Fruit fly (Drosophila melanogaster): Measurements from ENCODE around the gene CG32344.

The CG32344 gene

dm6 chr3L:319145-320009 is 5.1 kb downstream of the CG32344 start, which contains the start of gene fwd:
TSS of gene fwd (minus strand) at chr3L:319884.
- no peak for TF ChIP-seq CG13204 (GFP tag; optimal IDR thresholded peaks at IDR 0.05)
- peak; percentile 74 for TF ChIP-seq CG4496 (GFP tag; IDR thresholded peaks at IDR 0.05)
- no peak for TF ChIP-seq gl (tag; optimal IDR thresholded peaks at IDR 0.05)
- no peak for TF ChIP-seq Pif1A (GFP tag; optimal IDR thresholded peaks at IDR 0.05)
- peak; percentile 30 for TF ChIP-seq CG8159 (tag; optimal IDR thresholded peaks at IDR 0.05)
- TF ChIP-seq Ets98B (GFP tag; IDR thresholded peaks at IDR 0.05), result no peak; the same call in 1 of the 2 replicates
- TF ChIP-seq Snoo (tag; optimal IDR thresholded peaks at IDR 0.05), result no peak
- no peak for TF ChIP-seq CG10348 (GFP tag; IDR thresholded peaks at IDR 0.05)
- TF ChIP-seq CG14655 (GFP tag; optimal IDR thresholded peaks at IDR 0.05), result no peak
- TF ChIP-seq EcR (GFP tag; optimal IDR thresholded peaks at IDR 0.05), result peak; percentile 63
- no peak for TF ChIP-seq rn (GFP tag; IDR thresholded peaks at IDR 0.05)
- TF ChIP-seq Pif1B (GFP tag; optimal IDR thresholded peaks at IDR 0.05), result no peak
- no peak for TF ChIP-seq CG8301 (tag; optimal IDR thresholded peaks at IDR 0.05)
- TF ChIP-seq CG32121 (GFP tag; IDR thresholded peaks at IDR 0.05), result no peak
- no peak for TF ChIP-seq CG34367 (tag; optimal IDR thresholded peaks at IDR 0.05)
- TF ChIP-seq CG12605 (GFP tag; IDR thresholded peaks at IDR 0.05), result 0 out of 2 replicates have a peak, but pooled peaks have one; percentile 14
- TF ChIP-seq CG15710 (tag; optimal IDR thresholded peaks at IDR 0.05), result no peak
- no peak for TF ChIP-seq CG9948 (tag; optimal IDR thresholded peaks at IDR 0.05)
- no peak for TF ChIP-seq D1 (tag; optimal IDR thresholded peaks at IDR 0.05)
- no peak for TF ChIP-seq CG17806 (tag; optimal IDR thresholded peaks at IDR 0.05)
- TF ChIP-seq fd96Ca (GFP tag; IDR thresholded peaks at IDR 0.05), result peak; percentile 22; the same call in 1 of the 3 replicates

- no peak for TF ChIP-seq fd96Ca (GFP tag; IDR thresholded peaks at IDR 0.05)
- TF ChIP-seq CG9948 (tag; optimal IDR thresholded peaks at IDR 0.05), result no peak
- no peak for TF ChIP-seq CG8301 (tag; optimal IDR thresholded peaks at IDR 0.05)
These were observed 7.7 kb downstream of the CG32344 start, which contains the start of gene ddbt for dm6 chr3L:316784-317183. TSS of gene ddbt (plus strand) at chr3L:317084.

- no peak for TF ChIP-seq Ets98B (GFP tag; IDR thresholded peaks at IDR 0.05)
- no peak for TF ChIP-seq fd96Ca (GFP tag; IDR thresholded peaks at IDR 0.05)
- TF ChIP-seq EcR (GFP tag; optimal IDR thresholded peaks at IDR 0.05), result peak; percentile 85
- TF ChIP-seq CG14655 (GFP tag; optimal IDR thresholded peaks at IDR 0.05), result no peak
- TF ChIP-seq D1 (tag; optimal IDR thresholded peaks at IDR 0.05), result no peak
- no peak for TF ChIP-seq CG34367 (tag; optimal IDR thresholded peaks at IDR 0.05)
These were observed 9.4 kb downstream of the CG32344 start for dm6 chr3L:315140-315539.

dm6 chr3L:312323-312722 is 12.2 kb downstream of the CG32344 start:
- TF ChIP-seq CG14655 (GFP tag; optimal IDR thresholded peaks at IDR 0.05) (no peak), fd96Ca (GFP tag; IDR thresholded peaks at IDR 0.05) (no peak), EcR (GFP tag; optimal IDR thresholded peaks at IDR 0.05) (no peak), rn (GFP tag; IDR thresholded peaks at IDR 0.05) (no peak), CG12605 (GFP tag; IDR thresholded peaks at IDR 0.05) (no peak)

- no peak for TF ChIP-seq gl (tag; optimal IDR thresholded peaks at IDR 0.05)
- no peak for TF ChIP-seq CG10348 (GFP tag; IDR thresholded peaks at IDR 0.05)
- TF ChIP-seq EcR (GFP tag; optimal IDR thresholded peaks at IDR 0.05), result peak; percentile 36
- no peak for TF ChIP-seq CG32121 (GFP tag; IDR thresholded peaks at IDR 0.05)
- no peak for TF ChIP-seq CG4496 (GFP tag; IDR thresholded peaks at IDR 0.05)
- TF ChIP-seq Ets98B (GFP tag; IDR thresholded peaks at IDR 0.05), result no peak
- TF ChIP-seq Pif1B (GFP tag; optimal IDR thresholded peaks at IDR 0.05), result no peak
- TF ChIP-seq CG34367 (tag; optimal IDR thresholded peaks at IDR 0.05), result no peak
These were observed 12.9 kb downstream of the CG32344 start for dm6 chr3L:311607-312006.

- TF ChIP-seq CG4496 (GFP tag; IDR thresholded peaks at IDR 0.05), result no peak
- no peak for TF ChIP-seq CG8159 (tag; optimal IDR thresholded peaks at IDR 0.05)
- TF ChIP-seq CG8301 (tag; optimal IDR thresholded peaks at IDR 0.05), result no peak
- no peak for TF ChIP-seq CG9948 (tag; optimal IDR thresholded peaks at IDR 0.05)
- TF ChIP-seq CG17806 (tag; optimal IDR thresholded peaks at IDR 0.05), result no peak
- no peak for TF ChIP-seq Snoo (tag; optimal IDR thresholded peaks at IDR 0.05)
- no peak for TF ChIP-seq fd96Ca (GFP tag; IDR thresholded peaks at IDR 0.05)
- TF ChIP-seq CG34367 (tag; optimal IDR thresholded peaks at IDR 0.05), result no peak
- TF ChIP-seq CG32121 (GFP tag; IDR thresholded peaks at IDR 0.05), result no peak
These were observed 24.4 kb downstream of the CG32344 start for dm6 chr3L:299952-300605.

- TF ChIP-seq fd96Ca (GFP tag; IDR thresholded peaks at IDR 0.05) (no peak), CG13204 (GFP tag; optimal IDR thresholded peaks at IDR 0.05) (no peak), CG9948 (tag; optimal IDR thresholded peaks at IDR 0.05) (no peak), CG12605 (GFP tag; IDR thresholded peaks at IDR 0.05) (no peak), CG10348 (GFP tag; IDR thresholded peaks at IDR 0.05) (no peak), rn (GFP tag; IDR thresholded peaks at IDR 0.05) (no peak), CG32121 (GFP tag; IDR thresholded peaks at IDR 0.05) (no peak), CG14655 (GFP tag; optimal IDR thresholded peaks at IDR 0.05) (no peak), Pif1B (GFP tag; optimal IDR thresholded peaks at IDR 0.05) (no peak), CG15710 (tag; optimal IDR thresholded peaks at IDR 0.05) (no peak), CG17806 (tag; optimal IDR thresholded peaks at IDR 0.05) (no peak), Pif1A (GFP tag; optimal IDR thresholded peaks at IDR 0.05) (no peak), Ets98B (GFP tag; IDR thresholded peaks at IDR 0.05) (no peak), CG8301 (tag; optimal IDR thresholded peaks at IDR 0.05) (no peak), EcR (GFP tag; optimal IDR thresholded peaks at IDR 0.05) (no peak), CG8159 (tag; optimal IDR thresholded peaks at IDR 0.05) (no peak), D1 (tag; optimal IDR thresholded peaks at IDR 0.05) (no peak), CG34367 (tag; optimal IDR thresholded peaks at IDR 0.05) (no peak), CG4496 (GFP tag; IDR thresholded peaks at IDR 0.05) (no peak), gl (tag; optimal IDR thresholded peaks at IDR 0.05) (no peak)
These were observed 26.1 kb downstream of the CG32344 start for dm6 chr3L:298459-298858.

Measured in whole organism, pupa.